Worm (Caenorhabditis elegans) whole organism, L4/young adult: ENCODE data around the gene F54B11.5.

Experiments
- W03F9.2 ChIP-seq: fragments of 150-350 bp; optimal IDR thresholded peaks from 2 replicates; lab custom pipeline; 2014; ENCODE audit warnings: missing biosample characterization, missing genetic modification characterization
- dao-5 ChIP-seq: sonication (generic microtip); optimal IDR thresholded peaks from 2 replicates; lab custom pipeline; 2016; ENCODE audit warnings: missing genotype, missing genetic modification characterization, moderate library complexity, missing compliant biosample characterization
- him-1 ChIP-seq: sonication (generic microtip); optimal IDR thresholded peaks from 2 replicates; lab custom pipeline; 2016; ENCODE audit warnings: missing genotype, missing genetic modification reagents, missing genetic modification characterization, missing compliant biosample characterization

F54B11.5 gene

DNA sequence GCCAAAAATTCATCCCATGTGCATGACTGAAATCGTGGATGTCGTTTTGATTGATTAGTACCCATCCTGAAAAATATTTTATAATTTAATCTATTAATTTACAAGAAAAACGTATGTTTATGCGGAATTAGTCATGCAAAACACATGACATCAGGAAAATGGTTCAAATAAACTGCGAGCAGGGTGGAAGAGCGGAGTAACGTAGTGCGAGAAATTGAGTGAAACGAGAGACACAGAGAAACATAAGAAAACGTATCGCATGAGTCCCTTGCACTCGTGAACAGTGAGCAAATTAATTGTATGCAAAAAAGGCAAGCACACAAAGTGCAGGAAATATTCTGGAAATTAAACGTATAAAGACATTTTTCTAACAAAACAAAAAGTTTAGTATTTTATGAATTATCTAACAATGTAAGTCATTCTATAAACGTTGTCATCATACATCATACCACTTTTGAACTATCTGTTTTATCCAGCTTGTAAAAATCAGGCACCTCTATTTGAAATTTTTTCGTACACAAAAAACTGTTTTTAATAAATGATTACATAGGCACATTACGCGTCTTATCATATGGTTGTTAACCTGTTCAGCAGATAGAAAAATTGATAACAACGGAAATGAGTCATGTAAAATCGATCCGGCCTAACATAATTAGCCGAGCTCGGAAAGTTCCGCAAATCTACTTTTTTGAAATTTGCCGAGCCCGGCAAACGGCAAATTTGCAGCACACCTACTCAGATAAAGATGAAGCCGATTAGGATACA is at the start of gene F54B11.5:
F54B11.5 (minus strand) TSS at position 66 of the 765 bp plus-strand sequence.
- TF ChIP-seq him-1 (tag; lab: Kevin White, UChicago) = no peak
- TF ChIP-seq W03F9.2 (tag; lab: Kevin White, UChicago) = no peak
- no peak for TF ChIP-seq dao-5 (tag; lab: Kevin White, UChicago)

DNA sequence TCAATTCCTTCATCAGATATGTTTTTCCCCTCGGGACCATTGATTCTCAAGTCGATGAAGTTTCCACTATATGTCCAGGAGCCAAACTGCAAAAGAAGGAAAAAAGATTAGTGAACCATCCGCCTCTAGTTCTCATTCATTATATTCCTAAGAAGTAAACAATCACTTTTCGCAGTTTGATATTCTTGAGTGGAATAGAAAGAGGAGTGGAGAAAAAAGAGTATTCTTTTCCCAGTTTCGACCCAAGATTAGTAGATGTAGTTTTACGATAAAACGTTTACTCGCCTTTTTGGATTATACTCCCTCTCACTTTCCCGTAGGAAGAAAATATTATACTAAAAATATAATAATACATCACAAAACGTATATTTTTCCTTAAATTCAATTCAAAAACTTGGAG is 49.0 kb upstream of the F54B11.5 start:
- no peak for TF ChIP-seq W03F9.2 (tag; lab: Kevin White, UChicago)
- no peak for TF ChIP-seq him-1 (tag; lab: Kevin White, UChicago)
- no peak for TF ChIP-seq dao-5 (tag; lab: Kevin White, UChicago)

ce11 chrX:13639577-13639976 is 43.7 kb upstream of the F54B11.5 start, which contains the start of gene twk-20:
TSS of gene twk-20 (plus strand) at chrX:13639877.
- TF ChIP-seq W03F9.2 (tag; lab: Kevin White, UChicago) = no peak
- no peak for TF ChIP-seq him-1 (tag; lab: Kevin White, UChicago)
- no peak for TF ChIP-seq dao-5 (tag; lab: Kevin White, UChicago)

DNA sequence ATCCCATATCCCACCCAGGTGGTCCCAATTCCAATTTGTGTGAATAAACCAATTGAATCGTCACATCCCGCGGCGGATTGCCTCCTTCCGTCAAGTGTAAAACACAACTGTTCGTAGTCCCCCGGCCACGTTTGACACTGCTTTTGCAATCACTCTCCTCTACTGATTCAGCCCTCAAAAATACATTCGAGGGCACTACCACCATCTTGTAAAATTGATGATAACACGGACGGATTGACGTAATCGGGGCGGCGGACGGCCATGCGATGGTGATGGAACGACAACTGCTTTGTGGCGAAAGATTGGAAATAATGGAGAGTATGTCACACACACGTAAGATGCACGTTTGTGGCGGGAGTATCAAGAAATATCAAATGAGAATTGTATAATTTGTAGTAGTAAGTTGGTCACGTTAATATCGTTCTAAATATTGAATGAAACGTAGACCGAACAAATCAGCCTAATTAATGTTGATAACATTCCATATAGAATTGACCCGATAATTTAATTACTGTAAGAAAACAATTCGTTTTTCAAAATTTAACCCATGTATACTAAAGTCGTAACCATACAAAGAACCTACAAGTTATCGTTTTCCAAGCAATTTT is 42.6 kb upstream of the F54B11.5 start:
- TF ChIP-seq him-1 (tag; lab: Kevin White, UChicago) (no peak), dao-5 (tag; lab: Kevin White, UChicago) (no peak), W03F9.2 (tag; lab: Kevin White, UChicago) (no peak)

ce11 chrX:13637526-13637925 is 41.7 kb upstream of the F54B11.5 start:
- no peak for TF ChIP-seq W03F9.2 (tag; lab: Kevin White, UChicago)
- no peak for TF ChIP-seq dao-5 (tag; lab: Kevin White, UChicago)
- TF ChIP-seq him-1 (tag; lab: Kevin White, UChicago) = no peak

- TF ChIP-seq W03F9.2 (tag; lab: Kevin White, UChicago) (no peak), him-1 (tag; lab: Kevin White, UChicago) (no peak), dao-5 (tag; lab: Kevin White, UChicago) (no peak)
These were observed 38.1 kb upstream of the F54B11.5 start for ce11 chrX:13633876-13634479.

- no peak for TF ChIP-seq him-1 (tag; lab: Kevin White, UChicago)
- TF ChIP-seq dao-5 (tag; lab: Kevin White, UChicago) = no peak
These were observed 37.2 kb upstream of the F54B11.5 start for ce11 chrX:13633032-13633431.

DNA sequence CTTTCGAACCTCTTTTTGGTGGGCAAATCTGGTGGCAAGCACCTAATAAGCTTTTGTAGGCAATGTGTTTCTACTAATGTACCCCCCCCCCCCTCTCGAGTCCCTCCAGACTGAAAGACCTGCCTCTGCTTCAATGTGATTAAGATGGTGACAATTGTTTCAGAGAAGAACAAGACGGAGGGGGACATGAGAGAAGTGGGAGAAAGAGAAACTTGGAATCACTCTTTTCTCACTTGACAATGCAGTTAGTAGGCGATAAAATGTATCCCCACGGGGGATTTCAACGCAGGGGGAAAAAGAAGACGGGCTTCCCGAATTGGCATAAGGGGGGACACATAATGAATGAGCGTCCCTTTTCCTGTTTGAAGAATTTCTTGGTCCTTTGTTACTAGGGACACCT is 36.4 kb upstream of the F54B11.5 start:
- TF ChIP-seq W03F9.2 (tag; lab: Kevin White, UChicago) (no peak), dao-5 (tag; lab: Kevin White, UChicago) (no peak), him-1 (tag; lab: Kevin White, UChicago) (no peak)

- TF ChIP-seq him-1 (tag; lab: Kevin White, UChicago) (no peak), W03F9.2 (tag; lab: Kevin White, UChicago) (no peak), dao-5 (tag; lab: Kevin White, UChicago) (no peak)
These were observed 35.3 kb upstream of the F54B11.5 start, which contains the start of gene nlg-1 for ce11 chrX:13631122-13631672. TSS of gene nlg-1 (minus strand) at chrX:13631172.

- TF ChIP-seq W03F9.2 (tag; lab: Kevin White, UChicago) = no peak
- no peak for TF ChIP-seq him-1 (tag; lab: Kevin White, UChicago)
- no peak for TF ChIP-seq dao-5 (tag; lab: Kevin White, UChicago)
These were observed 25.8 kb upstream of the F54B11.5 start, which contains the start of gene Y12A6A.1 for ce11 chrX:13621628-13622027. TSS of gene Y12A6A.1 (minus strand) at chrX:13621728.

DNA sequence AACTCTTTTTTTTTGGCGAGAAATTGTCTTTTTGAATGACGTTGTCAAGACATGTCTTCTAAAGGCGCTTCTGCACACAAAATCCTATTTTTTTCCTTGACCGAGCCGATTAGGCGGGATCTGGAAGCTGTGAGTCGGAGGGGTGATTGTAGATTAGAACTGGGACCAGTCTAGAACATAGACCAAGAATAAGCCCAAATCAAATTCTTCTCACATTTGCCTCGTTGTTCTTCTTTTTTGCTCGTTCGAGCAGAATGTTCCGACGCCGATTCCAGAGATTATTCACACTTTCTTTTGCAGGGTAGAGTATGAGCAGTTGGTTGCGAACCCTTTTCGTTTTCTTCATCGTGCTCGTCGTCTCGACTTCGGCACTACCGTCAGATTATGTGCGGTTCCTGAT is 22.7 kb upstream of the F54B11.5 start, which contains the start of gene nlp-53:
nlp-53 (plus strand) TSS at position 301 of the 400 bp plus-strand sequence.
- TF ChIP-seq dao-5 (tag; lab: Kevin White, UChicago) = no peak
- TF ChIP-seq W03F9.2 (tag; lab: Kevin White, UChicago) = no peak
- no peak for TF ChIP-seq him-1 (tag; lab: Kevin White, UChicago)

- no peak for TF ChIP-seq him-1 (tag; lab: Kevin White, UChicago)
These were observed 19.3 kb upstream of the F54B11.5 start for ce11 chrX:13615181-13615580.

DNA sequence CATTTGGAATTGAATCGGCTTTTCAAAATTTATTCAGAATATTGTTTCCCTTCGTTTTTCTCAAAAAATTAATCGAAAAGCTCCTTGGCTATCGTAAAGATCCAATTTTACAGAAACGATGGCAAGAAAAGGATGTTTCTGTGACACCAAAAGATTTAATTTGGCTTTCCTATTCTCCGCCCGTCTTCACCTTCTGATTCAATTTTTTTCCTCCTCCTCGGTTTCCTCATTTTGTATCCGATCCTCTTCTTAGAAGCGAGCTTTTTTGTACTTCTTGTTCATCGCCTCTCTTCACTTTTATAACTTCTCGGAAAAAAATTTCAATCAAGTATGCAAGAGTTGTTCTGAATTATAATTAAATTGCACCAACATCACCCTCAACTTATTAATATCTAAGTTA is 14.2 kb upstream of the F54B11.5 start:
- TF ChIP-seq W03F9.2 (tag; lab: Kevin White, UChicago) = no peak
- TF ChIP-seq him-1 (tag; lab: Kevin White, UChicago) = no peak
- no peak for TF ChIP-seq dao-5 (tag; lab: Kevin White, UChicago)
